Worm (Caenorhabditis elegans): ENCODE data around the gene F25E5.2.

DNA sequence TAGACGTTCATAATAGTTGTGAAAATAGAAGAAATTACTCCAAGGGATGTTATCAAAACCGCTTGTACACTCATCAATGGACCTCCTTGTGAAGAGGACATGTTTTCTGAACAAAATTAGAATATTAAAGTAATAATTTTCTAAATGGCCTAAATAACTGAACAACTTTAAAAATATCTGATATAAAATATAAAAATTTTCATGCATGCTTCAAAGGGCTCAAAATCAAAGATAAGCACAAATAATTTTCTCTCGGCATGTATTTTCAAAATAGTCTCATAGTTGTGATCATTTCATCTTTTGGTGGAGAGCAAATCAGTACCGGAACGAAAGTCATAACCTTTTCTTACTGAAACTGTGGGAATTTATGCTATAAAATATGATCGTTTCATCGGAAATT is 29.9 kb downstream of the F25E5.2 start, which contains the start of gene srbc-8:
- no peak for TF ChIP-seq ztf-29 (GFP tag; IDR thresholded peaks at IDR 0.05)
- no peak for TF ChIP-seq ztf-23 (GFP tag; IDR thresholded peaks at IDR 0.05)
- TF ChIP-seq tab-1 (GFP tag; IDR thresholded peaks at IDR 0.05): no peak
- no peak for TF ChIP-seq flt-1 (GFP tag; IDR thresholded peaks at IDR 0.05)
- TF ChIP-seq T22C8.4 (GFP tag; IDR thresholded peaks at IDR 0.05): no peak
- TF ChIP-seq cog-1 (tag; optimal IDR thresholded peaks at IDR 0.05): no peak

Measured in whole organism, midembryonic.